Fruit fly (Drosophila melanogaster): ENCODE data around the gene Argk2.

Gene Argk2

dm6 chr3L:9026568-9026967 is 20.7 kb upstream of the Argk2 start:
- no peak for TF ChIP-seq CG17801 (GFP tag; optimal IDR thresholded peaks at IDR 0.05; ENCODE audit: partially characterized antibody)

dm6 chr3L:9027122-9027696 is 20.0 kb upstream of the Argk2 start:
- no peak for TF ChIP-seq CG17801 (GFP tag; optimal IDR thresholded peaks at IDR 0.05; ENCODE audit: partially characterized antibody)

DNA sequence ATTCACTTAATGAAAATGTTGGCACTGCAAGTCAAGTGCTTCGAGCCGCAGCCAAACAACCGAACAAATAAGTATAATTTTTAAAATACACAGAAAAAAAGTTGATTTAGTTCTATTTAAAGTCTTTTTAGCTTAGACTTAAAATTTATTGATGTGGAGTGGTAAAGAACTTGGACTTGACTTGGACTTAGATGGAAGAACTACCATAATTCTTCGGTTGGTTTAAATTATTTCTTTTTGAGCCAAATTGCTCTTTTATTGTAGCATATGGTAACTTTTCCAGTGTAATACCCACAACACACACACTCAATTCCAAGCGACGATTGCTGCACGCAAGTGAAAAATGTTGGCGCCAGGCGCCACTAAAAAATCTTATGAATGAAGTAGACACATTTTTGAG is 19.2 kb upstream of the Argk2 start:
- no peak for TF ChIP-seq CG17801 (GFP tag; optimal IDR thresholded peaks at IDR 0.05; ENCODE audit: partially characterized antibody)

DNA sequence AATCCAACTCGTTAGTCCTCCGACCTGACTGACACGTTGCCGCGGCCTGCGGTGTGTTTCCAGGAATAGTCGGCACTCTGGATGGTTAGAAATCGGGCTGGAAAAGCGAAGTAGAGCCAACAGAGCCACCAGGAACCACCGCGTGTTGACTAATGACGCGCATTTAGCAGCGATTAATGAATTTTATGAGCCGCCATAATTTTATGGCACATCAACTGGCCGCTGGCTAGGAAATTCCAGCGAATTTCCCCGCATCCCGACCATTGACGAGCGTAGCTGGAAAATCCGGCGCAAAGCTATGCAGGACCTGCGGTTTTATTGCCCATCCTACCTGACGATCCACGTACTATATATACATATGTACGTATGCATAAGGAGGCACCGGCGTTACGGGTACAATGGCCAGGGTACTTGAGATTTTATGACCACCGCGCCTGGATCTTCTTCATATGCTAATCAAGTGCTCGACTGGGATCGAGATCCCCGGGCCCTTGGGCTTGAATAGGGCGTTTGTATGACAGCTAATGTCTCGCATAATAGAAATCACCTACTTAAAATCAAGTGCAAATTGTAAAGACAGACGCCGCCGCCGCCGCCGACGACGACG is 18.0 kb upstream of the Argk2 start:
- no peak for TF ChIP-seq CG17801 (GFP tag; optimal IDR thresholded peaks at IDR 0.05; ENCODE audit: partially characterized antibody)

DNA sequence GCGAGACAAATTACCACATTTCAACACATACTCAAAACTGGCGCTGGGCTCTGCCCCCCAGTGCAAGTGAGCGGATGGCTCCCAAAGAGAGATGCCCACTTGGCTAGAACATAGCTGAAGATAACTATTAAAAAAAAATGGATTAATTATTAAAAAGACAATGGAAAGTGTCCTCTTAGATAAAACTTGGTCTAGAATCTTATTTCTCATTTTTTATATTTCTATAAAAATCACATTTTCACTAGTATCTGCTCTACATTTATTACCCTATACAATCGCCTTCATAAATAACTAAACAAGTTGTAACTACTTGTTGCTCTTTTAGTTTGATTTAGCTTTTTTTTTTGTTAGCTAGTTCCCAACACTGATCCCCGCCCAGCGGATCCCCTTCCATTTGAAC is 14.4 kb upstream of the Argk2 start:
- TF ChIP-seq CG17801 (GFP tag; optimal IDR thresholded peaks at IDR 0.05; ENCODE audit: partially characterized antibody): no peak

DNA sequence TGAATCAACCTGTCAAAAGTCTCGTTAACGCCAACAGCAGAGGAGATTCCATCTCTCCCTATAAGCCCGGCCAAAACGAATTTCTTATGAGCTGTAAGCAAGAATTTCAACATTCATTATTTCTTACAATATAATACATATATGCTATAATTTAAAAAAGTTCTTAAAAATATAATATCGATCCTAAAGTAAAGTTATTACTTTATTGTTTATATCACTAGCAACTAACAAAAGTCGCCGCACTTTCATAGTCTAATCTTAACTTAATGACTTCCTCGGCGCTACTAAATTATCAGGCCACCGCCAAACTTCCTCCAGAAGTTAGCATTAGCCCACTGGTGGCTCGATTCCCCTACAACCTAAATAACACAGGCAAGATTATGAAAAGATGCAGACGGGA is 13.7 kb upstream of the Argk2 start:
- TF ChIP-seq CG17801 (GFP tag; optimal IDR thresholded peaks at IDR 0.05; ENCODE audit: partially characterized antibody): no peak

DNA sequence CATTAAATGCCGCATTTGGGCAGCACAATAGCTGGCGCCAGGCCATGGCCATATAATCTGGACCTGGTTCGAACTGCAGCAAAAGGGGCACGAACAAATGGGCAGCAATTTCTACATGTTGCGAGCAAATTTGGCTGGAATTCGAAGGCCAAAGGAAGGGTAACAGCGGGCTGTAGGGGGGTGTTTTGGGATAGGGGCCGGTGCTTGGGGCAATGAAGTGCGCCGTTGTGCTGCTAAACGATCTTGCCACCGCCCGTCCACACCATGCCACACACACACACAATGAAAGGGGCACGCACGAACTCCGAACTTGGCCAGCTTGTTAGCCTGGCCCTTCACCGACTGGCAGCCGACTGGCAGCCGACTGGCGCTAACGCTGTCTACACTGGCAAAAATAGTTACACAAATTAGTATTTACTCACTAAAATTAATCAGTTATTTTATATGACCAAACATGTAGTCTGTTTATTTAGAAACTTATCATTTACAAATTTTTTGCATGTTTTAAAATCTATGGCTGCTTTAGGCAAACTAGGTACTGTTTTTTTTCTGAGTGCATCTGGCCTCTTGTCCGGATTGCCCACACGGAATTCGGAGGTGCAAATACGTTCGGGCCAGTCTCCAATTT is 13.1 kb upstream of the Argk2 start:
- no peak for TF ChIP-seq CG17801 (GFP tag; optimal IDR thresholded peaks at IDR 0.05; ENCODE audit: partially characterized antibody)

dm6 chr3L:9037608-9038007 is 9.6 kb upstream of the Argk2 start:
- TF ChIP-seq CG17801 (GFP tag; optimal IDR thresholded peaks at IDR 0.05; ENCODE audit: partially characterized antibody): no peak

- TF ChIP-seq CG17801 (GFP tag; optimal IDR thresholded peaks at IDR 0.05; ENCODE audit: partially characterized antibody): no peak
Measured at dm6 chr3L:9039189-9039588, 8.1 kb upstream of the Argk2 start.

DNA sequence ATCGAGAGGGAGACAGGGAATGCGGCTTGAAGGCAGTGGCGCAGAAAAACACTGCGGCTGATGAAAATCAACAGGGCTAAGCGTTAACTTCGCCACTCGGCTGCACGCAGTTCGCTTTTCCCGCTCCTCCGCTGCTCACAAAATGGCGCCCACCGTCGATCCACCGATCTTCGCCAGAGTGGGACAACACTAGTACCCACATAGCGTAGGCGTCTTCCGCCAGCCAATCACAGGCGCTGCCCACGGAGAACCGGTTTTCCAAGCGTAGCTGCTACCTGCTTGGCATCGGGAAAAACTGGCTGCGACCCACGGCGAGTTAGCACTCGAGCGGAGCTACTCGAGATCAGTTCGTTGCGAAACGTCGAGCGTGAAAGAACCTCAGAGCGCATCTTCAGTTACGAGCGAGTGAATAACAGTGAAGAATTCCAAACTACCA is 6.2 kb upstream of the Argk2 start, which contains the start of gene Doc1:
Doc1 (plus strand) TSS at position 334 of the 436 bp plus-strand sequence.
- no peak for TF ChIP-seq CG17801 (GFP tag; optimal IDR thresholded peaks at IDR 0.05; ENCODE audit: partially characterized antibody)

dm6 chr3L:9042200-9042988 is 4.8 kb upstream of the Argk2 start:
- no peak for TF ChIP-seq CG17801 (GFP tag; optimal IDR thresholded peaks at IDR 0.05; ENCODE audit: partially characterized antibody)

- no peak for TF ChIP-seq CG17801 (GFP tag; optimal IDR thresholded peaks at IDR 0.05; ENCODE audit: partially characterized antibody)
Measured at dm6 chr3L:9043648-9044047, 3.6 kb upstream of the Argk2 start.

DNA sequence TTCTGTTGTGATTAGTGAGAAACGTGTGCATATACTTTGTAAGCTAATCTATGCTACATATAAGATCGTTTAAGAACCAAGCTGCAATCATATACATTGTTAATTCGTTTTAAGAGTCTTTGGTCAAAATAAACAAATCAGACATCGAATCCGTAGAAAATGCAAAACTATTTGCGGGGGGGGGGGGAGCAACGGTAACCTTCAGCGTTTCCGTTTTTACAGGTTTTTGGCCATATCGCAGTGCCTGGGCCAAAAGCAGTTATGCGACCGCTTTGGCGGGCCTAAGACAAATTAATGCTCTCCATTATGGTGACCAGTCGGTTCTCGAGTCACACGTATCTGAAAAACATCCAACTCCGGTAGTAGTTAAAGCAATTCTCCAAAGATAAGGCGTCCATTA is 2.3 kb upstream of the Argk2 start:
- no peak for TF ChIP-seq CG17801 (GFP tag; optimal IDR thresholded peaks at IDR 0.05; ENCODE audit: partially characterized antibody)

- no peak for TF ChIP-seq CG17801 (GFP tag; optimal IDR thresholded peaks at IDR 0.05; ENCODE audit: partially characterized antibody)
Measured at dm6 chr3L:9045318-9045717, 1.9 kb upstream of the Argk2 start.

dm6 chr3L:9046274-9046673 is 965 bp upstream of the Argk2 start:
- no peak for TF ChIP-seq CG17801 (GFP tag; optimal IDR thresholded peaks at IDR 0.05; ENCODE audit: partially characterized antibody)

Data from ovary, adult (tissue).